Worm (Caenorhabditis elegans) whole organism, early embryonic: ENCODE results near the gene rfip-1.

Experiments
- B0310.2 ChIP-seq: sonication (generic microtip); optimal IDR thresholded peaks from 2 replicates; lab custom pipeline; 2016; ENCODE audit warnings: mild to moderate bottlenecking, missing genetic modification characterization, missing compliant biosample characterization
- F13C5.2 ChIP-seq: sonication (generic microtip); optimal IDR thresholded peaks from 2 replicates; lab custom pipeline; 2017; ENCODE audit warnings: mild to moderate bottlenecking, missing genetic modification characterization, inconsistent platforms, missing compliant biosample characterization
- aly-1 ChIP-seq: sonication (generic microtip); optimal IDR thresholded peaks from 2 replicates; lab custom pipeline; 2016; ENCODE audit warnings: missing genetic modification characterization, missing compliant biosample characterization
- ama-1 ChIP-seq: fragments of 150-350 bp; optimal IDR thresholded peaks from 2 replicates; lab custom pipeline; 2014
- ceh-13 ChIP-seq: fragments of 200-800 bp; sonication (Bioruptor generic); optimal IDR thresholded peaks from 2 replicates; lab custom pipeline; 2018; ENCODE audit warnings: mild to moderate bottlenecking, missing genetic modification characterization, missing compliant biosample characterization
- ceh-36 ChIP-seq: sonication (generic microtip); optimal IDR thresholded peaks from 2 replicates; lab custom pipeline; 2016; ENCODE audit warnings: missing genetic modification characterization, inconsistent platforms, missing compliant biosample characterization
- ets-7 ChIP-seq: sonication (generic microtip); optimal IDR thresholded peaks from 2 replicates; lab custom pipeline; 2016; ENCODE audit warnings: missing genotype, missing genetic modification characterization, missing compliant biosample characterization
- flt-1 ChIP-seq: fragments of 200-800 bp; sonication (Bioruptor generic); IDR thresholded peaks from 2 replicates; pipeline ENCODE4 v1.3.6; 2022; ENCODE audit warnings: missing genetic modification characterization, missing compliant biosample characterization
- hmbx-1 ChIP-seq: sonication (generic microtip); optimal IDR thresholded peaks from 2 replicates; lab custom pipeline; 2016; ENCODE audit warnings: mild to moderate bottlenecking, missing genetic modification characterization, missing compliant biosample characterization
- hmg-4 ChIP-seq: fragments of 200-800 bp; sonication (Bioruptor generic); optimal IDR thresholded peaks from 2 replicates; lab custom pipeline; 2018; ENCODE audit warnings: mild to moderate bottlenecking, missing genetic modification characterization, missing compliant biosample characterization
- hnd-1 ChIP-seq: sonication (generic microtip); optimal IDR thresholded peaks from 2 replicates; lab custom pipeline; 2016; ENCODE audit warnings: missing genetic modification characterization, missing compliant biosample characterization
- pes-1 ChIP-seq: fragments of 200-800 bp; sonication (Bioruptor generic); IDR thresholded peaks from 2 replicates; pipeline ENCODE4 v1.3.6; 2022; ENCODE audit warnings: missing genetic modification reagents, missing genetic modification characterization, missing compliant biosample characterization
- scrt-1 ChIP-seq: fragments of 200-800 bp; sonication (Bioruptor generic); IDR thresholded peaks from 2 replicates; pipeline ENCODE4 v1.3.6; 2022; ENCODE audit warnings: missing genetic modification characterization, missing compliant biosample characterization
- sea-1 ChIP-seq: fragments of 200-800 bp; sonication (Bioruptor generic); conservative IDR thresholded peaks from 2 replicates; pipeline ENCODE4 v1.3.6; 2022; ENCODE audit warnings: missing genetic modification characterization, missing compliant biosample characterization
- tbx-11 ChIP-seq: fragments of 200-800 bp; sonication (Bioruptor generic); IDR thresholded peaks from 2 replicates; pipeline ENCODE4 v1.3.6; 2022; ENCODE audit warnings: missing genetic modification characterization, missing compliant biosample characterization
- tbx-37 ChIP-seq: fragments of 200-800 bp; sonication (Bioruptor generic); conservative IDR thresholded peaks from 2 replicates; pipeline ENCODE4 v1.3.6; 2022; ENCODE audit warnings: missing genetic modification reagents, missing genetic modification characterization, missing compliant biosample characterization
- tra-4 ChIP-seq: sonication (generic microtip); optimal IDR thresholded peaks from 2 replicates; lab custom pipeline; 2017; ENCODE audit warnings: missing genetic modification characterization, missing compliant biosample characterization

Gene rfip-1

ce11 chrII:5911939-5912523, 27.7 kb downstream of the rfip-1 start:
- no peak for TF ChIP-seq B0310.2

- TF ChIP-seq ama-1 (lab: Kevin White, UChicago): no peak
- no peak for TF ChIP-seq B0310.2
- no peak for TF ChIP-seq ets-7 (tag; lab: Kevin White, UChicago)
- TF ChIP-seq hmg-4: no peak
- TF ChIP-seq tbx-37 (GFP tag; lab: Robert Waterston, UW): no peak
- no peak for TF ChIP-seq flt-1 (GFP tag; lab: Robert Waterston, UW)
These were observed 29.5 kb downstream of the rfip-1 start for ce11 chrII:5913897-5914296.

- no peak for TF ChIP-seq ceh-13
These were observed 32.7 kb downstream of the rfip-1 start, which contains the start of gene frh-1 for ce11 chrII:5917010-5917472. Gene frh-1, plus strand, starts transcription at chrII:5917422.

- TF ChIP-seq scrt-1 (GFP tag; lab: Robert Waterston, UW) (no peak), hnd-1 (tag; lab: Kevin White, UChicago) (no peak), hmbx-1 (no peak), F13C5.2 (tag; lab: Kevin White, UChicago) (no peak), B0310.2 (no peak), flt-1 (GFP tag; lab: Robert Waterston, UW) (no peak), tbx-37 (GFP tag; lab: Robert Waterston, UW) (no peak), tra-4 (tag; lab: Kevin White, UChicago) (no peak)
These were observed 33.9 kb downstream of the rfip-1 start, which contains the start of gene ptp-2 for ce11 chrII:5918149-5918697. Gene ptp-2, plus strand, starts transcription at chrII:5918647.

ce11 chrII:5921620-5922019, 37.3 kb downstream of the rfip-1 start, which contains the start of gene vrk-1:
Gene vrk-1, plus strand, starts transcription at chrII:5921967.
- no peak for TF ChIP-seq tbx-11
- no peak for TF ChIP-seq hmg-4
- no peak for TF ChIP-seq ets-7 (tag; lab: Kevin White, UChicago)
- TF ChIP-seq flt-1 (GFP tag; lab: Robert Waterston, UW): no peak
- no peak for TF ChIP-seq pes-1 (GFP tag; lab: Robert Waterston, UW)
- TF ChIP-seq ama-1 (lab: Kevin White, UChicago): no peak
- TF ChIP-seq scrt-1 (GFP tag; lab: Robert Waterston, UW): no peak
- no peak for TF ChIP-seq hmbx-1
- TF ChIP-seq aly-1 (tag; lab: Kevin White, UChicago): no peak
- TF ChIP-seq hnd-1 (tag; lab: Kevin White, UChicago): no peak
- TF ChIP-seq F13C5.2 (tag; lab: Kevin White, UChicago): no peak
- TF ChIP-seq ceh-36 (tag; lab: Kevin White, UChicago): no peak
- no peak for TF ChIP-seq B0310.2
- TF ChIP-seq sea-1: no peak
- no peak for TF ChIP-seq tra-4 (tag; lab: Kevin White, UChicago)
- TF ChIP-seq tbx-37 (GFP tag; lab: Robert Waterston, UW): no peak
- no peak for TF ChIP-seq ceh-13

ce11 chrII:5928502-5928901, 44.1 kb downstream of the rfip-1 start, which contains the start of gene egl-44:
Gene egl-44, plus strand, starts transcription at chrII:5928802.
- TF ChIP-seq hnd-1 (tag; lab: Kevin White, UChicago) (no peak), ama-1 (lab: Kevin White, UChicago) (no peak), tra-4 (tag; lab: Kevin White, UChicago) (no peak), hmg-4 (no peak), scrt-1 (GFP tag; lab: Robert Waterston, UW) (no peak), sea-1 (no peak), ceh-13 (no peak), B0310.2 (no peak), tbx-11 (no peak), tbx-37 (GFP tag; lab: Robert Waterston, UW) (no peak), aly-1 (tag; lab: Kevin White, UChicago) (no peak), ceh-36 (tag; lab: Kevin White, UChicago) (no peak), flt-1 (GFP tag; lab: Robert Waterston, UW) (no peak), ets-7 (tag; lab: Kevin White, UChicago) (no peak), F13C5.2 (tag; lab: Kevin White, UChicago) (no peak), hmbx-1 (no peak), pes-1 (GFP tag; lab: Robert Waterston, UW) (no peak)

ce11 chrII:5930095-5930653, 45.8 kb downstream of the rfip-1 start:
- TF ChIP-seq tbx-11 (no peak), tra-4 (tag; lab: Kevin White, UChicago) (no peak), sea-1 (no peak), ama-1 (lab: Kevin White, UChicago) (no peak), hmg-4 (no peak), hnd-1 (tag; lab: Kevin White, UChicago) (no peak), F13C5.2 (tag; lab: Kevin White, UChicago) (no peak), flt-1 (GFP tag; lab: Robert Waterston, UW) (no peak), B0310.2 (no peak), pes-1 (GFP tag; lab: Robert Waterston, UW) (no peak), aly-1 (tag; lab: Kevin White, UChicago) (no peak)

ce11 chrII:5931109-5931508, 46.8 kb downstream of the rfip-1 start:
- no peak for TF ChIP-seq flt-1 (GFP tag; lab: Robert Waterston, UW)
- TF ChIP-seq F13C5.2 (tag; lab: Kevin White, UChicago): no peak
- no peak for TF ChIP-seq tra-4 (tag; lab: Kevin White, UChicago)
- TF ChIP-seq tbx-37 (GFP tag; lab: Robert Waterston, UW): no peak
- TF ChIP-seq pes-1 (GFP tag; lab: Robert Waterston, UW): no peak
- no peak for TF ChIP-seq ceh-13
- no peak for TF ChIP-seq hmbx-1
- no peak for TF ChIP-seq B0310.2
- TF ChIP-seq tbx-11: no peak
- no peak for TF ChIP-seq ets-7 (tag; lab: Kevin White, UChicago)
- TF ChIP-seq ceh-36 (tag; lab: Kevin White, UChicago): no peak
- TF ChIP-seq hmg-4: no peak
- TF ChIP-seq sea-1: no peak
- no peak for TF ChIP-seq hnd-1 (tag; lab: Kevin White, UChicago)
- TF ChIP-seq aly-1 (tag; lab: Kevin White, UChicago): no peak
- no peak for TF ChIP-seq scrt-1 (GFP tag; lab: Robert Waterston, UW)
- no peak for TF ChIP-seq ama-1 (lab: Kevin White, UChicago)
